Fruit fly (Drosophila melanogaster) whole organism, embryonic: Measurements from ENCODE around the gene CG12608.

Experiments used
- Ada2b ChIP-seq: fragments of 200-800 bp; sonication (Bioruptor generic); IDR thresholded peaks from 2 replicates; pipeline ENCODE4 v1.3.6; 2022; ENCODE audit warnings: missing biosample characterization, missing genetic modification characterization
- Adf1 ChIP-seq: fragments of 200-800 bp; sonication (Bioruptor generic); IDR thresholded peaks from 2 replicates; pipeline ENCODE4 v1.3.6; 2022; ENCODE audit warnings: missing biosample characterization, missing genetic modification characterization
- BEAF-32 ChIP-seq: fragments of 200-800 bp; sonication (Bioruptor generic); optimal IDR thresholded peaks from 3 replicates; lab custom pipeline; 2017; ENCODE audit warnings: missing biosample characterization, missing genetic modification characterization, mild to moderate bottlenecking, moderate library complexity, missing genetic modification reagents
- CG10431 ChIP-seq: fragments of 200-800 bp; sonication (Bioruptor generic); optimal IDR thresholded peaks from 3 replicates; lab custom pipeline; 2018; ENCODE audit warnings: missing biosample characterization, mild to moderate bottlenecking, missing genetic modification characterization
- CG10462 ChIP-seq: fragments of 200-800 bp; sonication (Bioruptor generic); optimal IDR thresholded peaks from 2 replicates; lab custom pipeline; 2016; ENCODE audit warnings: missing biosample characterization, missing genetic modification characterization
- CG11085 ChIP-seq: fragments of 200-800 bp; sonication (Bioruptor generic); IDR thresholded peaks from 2 replicates; pipeline ENCODE4 v1.3.6; 2022; ENCODE audit warnings: missing biosample characterization, missing genetic modification characterization
- CG11247 ChIP-seq: fragments of 200-800 bp; sonication (Bioruptor generic); IDR thresholded peaks from 2 replicates; pipeline ENCODE4 v1.3.6; 2022; ENCODE audit warnings: missing biosample characterization, missing genetic modification characterization
- CG12659 ChIP-seq: fragments of 200-800 bp; sonication (Bioruptor generic); optimal IDR thresholded peaks from 3 replicates; lab custom pipeline; 2017; ENCODE audit warnings: mild to moderate bottlenecking, missing biosample characterization, missing genetic modification reagents, missing genetic modification characterization
- CG14441 ChIP-seq: fragments of 200-800 bp; sonication (Bioruptor generic); IDR thresholded peaks from 2 replicates; pipeline ENCODE4 v1.3.6; 2022; ENCODE audit warnings: missing biosample characterization, missing genetic modification characterization
- CG14710 ChIP-seq: fragments of 200-800 bp; sonication (Bioruptor generic); optimal IDR thresholded peaks from 3 replicates; lab custom pipeline; 2019; ENCODE audit warnings: missing biosample characterization, mild to moderate bottlenecking, missing genetic modification characterization, moderate library complexity
- CG30431 ChIP-seq: fragments of 200-800 bp; sonication (Bioruptor generic); optimal IDR thresholded peaks from 2 replicates; lab custom pipeline; 2017; ENCODE audit warnings: missing biosample characterization, missing genetic modification characterization
- CG31224 ChIP-seq: fragments of 200-800 bp; sonication (Bioruptor generic); IDR thresholded peaks from 2 replicates; pipeline ENCODE4 v1.3.6; 2022; ENCODE audit warnings: missing biosample characterization, missing genetic modification characterization
- CG3163 ChIP-seq: fragments of 200-800 bp; sonication (Bioruptor generic); optimal IDR thresholded peaks from 3 replicates; lab custom pipeline; 2016; ENCODE audit warnings: missing biosample characterization, missing genetic modification characterization
- CG34224 ChIP-seq: fragments of 200-800 bp; sonication (Bioruptor generic); IDR thresholded peaks from 3 replicates; pipeline ENCODE4 v1.3.6; 2022; ENCODE audit warnings: missing biosample characterization, missing genetic modification characterization; ENCODE audit not compliant: partially characterized antibody
- CG4404 ChIP-seq: fragments of 200-800 bp; sonication (Bioruptor generic); IDR thresholded peaks from 2 replicates; pipeline ENCODE4 v1.3.6; 2022; ENCODE audit warnings: missing biosample characterization, missing genetic modification characterization
- CG5245 ChIP-seq: fragments of 200-800 bp; sonication (Bioruptor generic); optimal IDR thresholded peaks from 3 replicates; lab custom pipeline; 2016; ENCODE audit warnings: missing biosample characterization, missing genetic modification characterization
- CG6689 ChIP-seq: fragments of 200-800 bp; sonication (Bioruptor generic); IDR thresholded peaks from 2 replicates; pipeline ENCODE4 v1.3.6; 2022; ENCODE audit warnings: missing biosample characterization, missing genetic modification characterization
- CG9932 ChIP-seq: fragments of 200-800 bp; sonication (Bioruptor generic); IDR thresholded peaks from 2 replicates; pipeline ENCODE4 v1.3.6; 2022; ENCODE audit warnings: missing biosample characterization, missing genetic modification characterization
- Deaf1 ChIP-seq: fragments of 200-800 bp; optimal IDR thresholded peaks from 3 replicates; lab custom pipeline; 2019; ENCODE audit warnings: missing biosample characterization, mild to moderate bottlenecking, missing genetic modification characterization, moderate library complexity
- Dref ChIP-seq: fragments of 200-800 bp; sonication (Bioruptor generic); IDR thresholded peaks from 2 replicates; pipeline ENCODE4 v1.3.6; 2022; ENCODE audit warnings: missing biosample characterization, missing genetic modification characterization
- Ets65A ChIP-seq: fragments of 200-800 bp; sonication (Bioruptor generic); peaks from one replicate; lab custom pipeline; 2016; ENCODE audit warnings: missing biosample characterization, missing genetic modification characterization
- HHEX ChIP-seq: fragments of 200-800 bp; sonication (Bioruptor generic); optimal IDR thresholded peaks from 3 replicates; lab custom pipeline; 2017; ENCODE audit warnings: missing biosample characterization, mild to moderate bottlenecking, missing genetic modification characterization, missing genetic modification reagents
- HLH4C ChIP-seq: fragments of 200-800 bp; sonication (Bioruptor generic); IDR thresholded peaks from 3 replicates; pipeline ENCODE4 v1.3.6; 2022; ENCODE audit warnings: missing biosample characterization, missing genetic modification characterization; ENCODE audit not compliant: partially characterized antibody
- HLH54F ChIP-seq: fragments of 200-800 bp; sonication (Bioruptor generic); optimal IDR thresholded peaks from 3 replicates; lab custom pipeline; 2016; ENCODE audit warnings: missing biosample characterization, missing genetic modification characterization
- Hr78 ChIP-seq, 2 experiments: fragments of 200-800 bp in 1 of 2; fragments of >200 bp in 1 of 2; sonication (Bioruptor generic) in 1 of 2; optimal IDR thresholded peaks; 2 replicates each; lab custom pipeline; 2017 to 2019; ENCODE audit warnings: missing biosample characterization in 2 of 2, missing genetic modification characterization in 2 of 2, mild to moderate bottlenecking in 1 of 2, moderate library complexity in 1 of 2
- Jarid2 ChIP-seq: fragments of 200-800 bp; sonication (Bioruptor generic); optimal IDR thresholded peaks from 3 replicates; lab custom pipeline; 2017; ENCODE audit warnings: mild to moderate bottlenecking, missing biosample characterization, missing genetic modification reagents, missing genetic modification characterization
- Mrtf ChIP-seq: fragments of 200-800 bp; sonication (Bioruptor generic); IDR thresholded peaks from 3 replicates; pipeline ENCODE4 v1.3.6; 2022; ENCODE audit warnings: missing biosample characterization, missing genetic modification characterization
- Scr ChIP-seq: fragments of 200-800 bp; sonication (Bioruptor generic); IDR thresholded peaks from 2 replicates; pipeline ENCODE4 v1.3.6; 2022; ENCODE audit warnings: missing biosample characterization, missing genetic modification characterization; ENCODE audit not compliant: partially characterized antibody
- Stat92E ChIP-seq, 3 experiments: fragments of >200 bp in 2 of 3; fragments of 200-800 bp in 1 of 3; sonication (Bioruptor generic) in 1 of 3; optimal IDR thresholded peaks; 2 replicates each; lab custom pipeline; 2017 to 2019; ENCODE audit warnings: missing biosample characterization in 3 of 3, missing genetic modification characterization in 3 of 3, mild to moderate bottlenecking in 1 of 3, moderate library complexity in 1 of 3
- Tbp ChIP-seq: fragments of >200 bp; optimal IDR thresholded peaks from 2 replicates; lab custom pipeline; 2018; ENCODE audit warnings: missing biosample characterization, missing genetic modification characterization
- YL-1 ChIP-seq: fragments of 200-800 bp; sonication (Bioruptor generic); optimal IDR thresholded peaks from 3 replicates; lab custom pipeline; 2017; ENCODE audit warnings: missing biosample characterization, mild to moderate bottlenecking, missing genetic modification characterization
- ap ChIP-seq: fragments of 200-800 bp; sonication (Bioruptor generic); IDR thresholded peaks from 2 replicates; pipeline ENCODE4 v1.3.6; 2022; ENCODE audit warnings: missing biosample characterization, missing genetic modification characterization
- crol ChIP-seq: fragments of 200-800 bp; sonication (Bioruptor generic); IDR thresholded peaks from 2 replicates; pipeline ENCODE4 v1.3.6; 2022; ENCODE audit warnings: missing biosample characterization, missing genetic modification characterization
- jumu ChIP-seq: fragments of 200-800 bp; sonication (Bioruptor generic); optimal IDR thresholded peaks from 3 replicates; lab custom pipeline; 2016; ENCODE audit warnings: missing biosample characterization, missing genetic modification characterization
- kay ChIP-seq: fragments of 200-800 bp; sonication (Bioruptor generic); optimal IDR thresholded peaks from 2 replicates; lab custom pipeline; 2016; ENCODE audit warnings: missing biosample characterization, missing genetic modification characterization
- luna ChIP-seq: fragments of 200-800 bp; sonication (Bioruptor generic); optimal IDR thresholded peaks from 2 replicates; lab custom pipeline; 2016; ENCODE audit warnings: missing biosample characterization, missing genetic modification characterization
- nom ChIP-seq: fragments of 200-800 bp; sonication (Bioruptor generic); optimal IDR thresholded peaks from 2 replicates; lab custom pipeline; 2017; ENCODE audit warnings: missing biosample characterization, missing genetic modification characterization, mild to moderate bottlenecking, moderate library complexity, missing genetic modification reagents
- pzg ChIP-seq: fragments of 200-800 bp; sonication (Bioruptor generic); optimal IDR thresholded peaks from 3 replicates; lab custom pipeline; 2018; ENCODE audit warnings: missing biosample characterization, mild to moderate bottlenecking, missing genetic modification characterization, moderate library complexity
- sc ChIP-seq, 3 experiments: fragments of >200 bp in 2 of 3; fragments of 200-800 bp in 1 of 3; sonication (Bioruptor generic) in 1 of 3; optimal IDR thresholded peaks; 2 replicates in 2 of 3; 3 replicates in 1 of 3; lab custom pipeline; 2017; ENCODE audit warnings: mild to moderate bottlenecking in 1 of 3, missing biosample characterization in 1 of 3, missing genetic modification characterization in 1 of 3, missing genetic modification reagents in 1 of 3
- sd ChIP-seq: fragments of 200-800 bp; sonication (Bioruptor generic); optimal IDR thresholded peaks from 3 replicates; lab custom pipeline; 2018; ENCODE audit warnings: missing biosample characterization, mild to moderate bottlenecking, missing genetic modification characterization, moderate library complexity
- sens ChIP-seq: fragments of 200-800 bp; sonication (Bioruptor generic); peaks from one replicate; lab custom pipeline; 2016; ENCODE audit warnings: missing biosample characterization, missing genetic modification characterization
- sna ChIP-seq: fragments of 200-800 bp; sonication (Bioruptor generic); IDR thresholded peaks from 2 replicates; pipeline ENCODE4 v1.3.6; 2022; ENCODE audit warnings: missing biosample characterization, missing genetic modification characterization; ENCODE audit not compliant: partially characterized antibody
- sob ChIP-seq: fragments of 200-800 bp; sonication (Bioruptor generic); IDR thresholded peaks from 2 replicates; pipeline ENCODE4 v1.3.6; 2022; ENCODE audit warnings: missing biosample characterization, missing genetic modification characterization
- ssp ChIP-seq: fragments of 200-800 bp; sonication (Bioruptor generic); IDR thresholded peaks from 2 replicates; pipeline ENCODE4 v1.3.6; 2022; ENCODE audit warnings: missing biosample characterization, missing genetic modification characterization
- trh ChIP-seq: fragments of 200-800 bp; sonication (Bioruptor generic); optimal IDR thresholded peaks from 2 replicates; lab custom pipeline; 2016; ENCODE audit warnings: missing biosample characterization, missing genetic modification characterization
- twi ChIP-seq: fragments of 200-800 bp; optimal IDR thresholded peaks from 2 replicates; lab custom pipeline; 2019; ENCODE audit warnings: missing biosample characterization, mild to moderate bottlenecking, missing genetic modification characterization, moderate library complexity
- unpg ChIP-seq: fragments of 200-800 bp; sonication (Bioruptor generic); optimal IDR thresholded peaks from 3 replicates; lab custom pipeline; 2018; ENCODE audit warnings: missing biosample characterization, mild to moderate bottlenecking, missing genetic modification characterization, moderate library complexity
- vnd ChIP-seq: fragments of 200-800 bp; sonication (Bioruptor generic); IDR thresholded peaks from 3 replicates; pipeline ENCODE4 v1.3.6; 2022; ENCODE audit warnings: missing biosample characterization, missing genetic modification characterization; ENCODE audit not compliant: partially characterized antibody
- yki ChIP-seq: fragments of >200 bp; optimal IDR thresholded peaks from 3 replicates; lab custom pipeline; 2018

Gene CG12608

dm6 chrX:15344473-15345331 is at the start of gene CG12608, which contains the start of gene Prp5 (continued):
- TF ChIP-seq luna (GFP tag; lab: Kevin White, UChicago): no peak
- no peak for TF ChIP-seq sd
- TF ChIP-seq Deaf1 (tag; lab: Kevin White, UChicago): no peak
- TF ChIP-seq sc (optimal IDR thresholded peaks at IDR 0.05; lab: Kevin White, UChicago): no peak
- no peak for TF ChIP-seq sc (GFP tag; optimal IDR thresholded peaks at IDR 0.05; lab: Kevin White, UChicago)
- TF ChIP-seq CG9932 (GFP tag; lab: Robert Waterston, UW): peak; percentile 53
- TF ChIP-seq CG11085 (GFP tag; lab: Robert Waterston, UW): no peak
- no peak for TF ChIP-seq CG6689 (GFP tag; lab: Robert Waterston, UW)
- TF ChIP-seq HHEX (GFP tag; lab: Kevin White, UChicago): no peak
- no peak for TF ChIP-seq YL-1 (GFP tag; lab: Kevin White, UChicago)
- TF ChIP-seq Dref: peak; percentile 78
- TF ChIP-seq CG14710: peak; percentile 4
- TF ChIP-seq Scr (GFP tag; lab: Robert Waterston, UW): peak; percentile 68
- no peak for TF ChIP-seq CG5245 (GFP tag; lab: Kevin White, UChicago)
- no peak for TF ChIP-seq sna (GFP tag; lab: Robert Waterston, UW)
- no peak for TF ChIP-seq CG3163
- TF ChIP-seq unpg (GFP tag; lab: Kevin White, UChicago): no peak
- TF ChIP-seq CG12659: peak; percentile 26
- TF ChIP-seq Stat92E (GFP tag; optimal IDR thresholded peaks at IDR 0.05; lab: Kevin White, UChicago): no peak
- TF ChIP-seq Ets65A: no peak
- no peak for TF ChIP-seq HLH54F (GFP tag; lab: Kevin White, UChicago)
- peak; percentile 68 for TF ChIP-seq BEAF-32 (GFP tag; lab: Kevin White, UChicago)
- TF ChIP-seq nom (GFP tag; lab: Kevin White, UChicago): no peak
- no peak for TF ChIP-seq trh (GFP tag; lab: Kevin White, UChicago)
- TF ChIP-seq CG34224: peak; percentile 50
- TF ChIP-seq Tbp (GFP tag; lab: Kevin White, UChicago): no peak
- peak; percentile 45; the same call in 1 of the 3 replicates for TF ChIP-seq vnd (GFP tag; lab: Robert Waterston, UW)
- no peak for TF ChIP-seq CG14441 (GFP tag; lab: Robert Waterston, UW)
- no peak for TF ChIP-seq Adf1 (GFP tag; lab: Robert Waterston, UW)
- no peak for TF ChIP-seq CG10462 (GFP tag; lab: Kevin White, UChicago)
- TF ChIP-seq sens (GFP tag; lab: Kevin White, UChicago): no peak
- no peak for TF ChIP-seq CG30431 (GFP tag; lab: Kevin White, UChicago)
- TF ChIP-seq kay (GFP tag; lab: Kevin White, UChicago): no peak
- no peak for TF ChIP-seq jumu (GFP tag; lab: Kevin White, UChicago)
- TF ChIP-seq HLH4C (GFP tag; lab: Robert Waterston, UW): peak; percentile 40
- TF ChIP-seq CG4404 (GFP tag; lab: Robert Waterston, UW): no peak
- TF ChIP-seq yki (lab: Kevin White, UChicago): no peak
- no peak for TF ChIP-seq ssp
- no peak for TF ChIP-seq Hr78 (GFP tag; optimal IDR thresholded peaks at IDR 0.05; lab: Kevin White, UChicago)
- TF ChIP-seq pzg (GFP tag; lab: Kevin White, UChicago): peak; percentile 31
- TF ChIP-seq CG10431 (GFP tag; lab: Kevin White, UChicago): no peak
- TF ChIP-seq ap: no peak
- no peak for TF ChIP-seq Mrtf (GFP tag; lab: Robert Waterston, UW)
- TF ChIP-seq Jarid2 (GFP tag; lab: Kevin White, UChicago): no peak
- TF ChIP-seq CG11247 (GFP tag; lab: Robert Waterston, UW): no peak
- no peak for TF ChIP-seq twi
- TF ChIP-seq CG31224 (GFP tag; lab: Robert Waterston, UW): no peak
- no peak for TF ChIP-seq Ada2b (GFP tag; lab: Robert Waterston, UW)
- no peak for TF ChIP-seq crol
- TF ChIP-seq sob (GFP tag; lab: Robert Waterston, UW): no peak
